Fruit fly (Drosophila melanogaster): ENCODE results near the gene CG9004.

CG9004 gene

dm6 chr3L:2377114-2377783, 3.7 kb downstream of the CG9004 start, which contains the start of the genes CG15877 and Svil:
CG15877 (minus strand) TSS chr3L:2377556.
Svil (plus strand) TSS chr3L:2377655.
- peak; percentile 27 for TF ChIP-seq pad (GFP tag; optimal IDR thresholded peaks at IDR 0.05)
- no peak for TF ChIP-seq CG14711 (tag; optimal IDR thresholded peaks at IDR 0.05)
- peak; percentile 42 for TF ChIP-seq bab1 (GFP tag; optimal IDR thresholded peaks at IDR 0.05)
- no peak for TF ChIP-seq CG12768 (GFP tag; optimal IDR thresholded peaks at IDR 0.05)
- TF ChIP-seq ovo (GFP tag; optimal IDR thresholded peaks at IDR 0.05) = no peak
- peak; percentile 6 for TF ChIP-seq CG1620 (GFP tag; optimal IDR thresholded peaks at IDR 0.05)
- no peak for TF ChIP-seq cic (GFP tag; optimal IDR thresholded peaks at IDR 0.05)
- TF ChIP-seq CG7101 (tag; optimal IDR thresholded peaks at IDR 0.05) = peak; percentile 4
- peak; percentile 92 for TF ChIP-seq kay (GFP tag; ENCODE audit: borderline replicate concordance)
- no peak for TF ChIP-seq cnc (optimal IDR thresholded peaks at IDR 0.05)
- peak; percentile 48 for TF ChIP-seq Mnt (GFP tag; optimal IDR thresholded peaks at IDR 0.05)

DNA sequence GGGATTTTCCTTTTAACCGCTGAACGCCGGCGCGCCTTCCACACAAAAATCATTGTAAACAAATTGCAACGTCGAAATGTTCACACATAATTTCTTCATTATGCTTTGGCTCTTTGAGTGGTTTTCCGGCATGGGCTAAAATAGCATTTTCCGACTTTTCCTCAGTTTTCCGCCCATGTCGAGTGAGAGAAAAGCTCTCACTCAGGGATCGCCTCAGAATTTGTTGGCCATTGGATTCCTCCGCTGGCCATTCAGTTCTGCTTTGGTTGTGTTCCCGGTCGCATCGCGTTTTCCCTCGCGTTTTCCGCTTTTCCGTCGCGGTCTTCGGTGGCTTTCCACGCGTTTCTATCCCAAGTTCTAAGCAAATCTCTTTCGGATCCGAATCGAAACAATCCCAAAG, 5.0 kb downstream of the CG9004 start:
- TF ChIP-seq CG11617 (GFP tag; optimal IDR thresholded peaks at IDR 0.05) (no peak), kay (GFP tag; ENCODE audit: borderline replicate concordance) (no peak), cnc (optimal IDR thresholded peaks at IDR 0.05) (no peak), CG1620 (GFP tag; optimal IDR thresholded peaks at IDR 0.05) (no peak), Hr96 (GFP tag; optimal IDR thresholded peaks at IDR 0.05) (no peak), ovo (GFP tag; optimal IDR thresholded peaks at IDR 0.05) (no peak), toe (GFP tag; optimal IDR thresholded peaks at IDR 0.05) (no peak), Clk (GFP tag; optimal IDR thresholded peaks at IDR 0.05) (no peak), Crg-1 (GFP tag; optimal IDR thresholded peaks at IDR 0.05) (no peak), CG14711 (tag; optimal IDR thresholded peaks at IDR 0.05) (no peak), pad (GFP tag; optimal IDR thresholded peaks at IDR 0.05) (no peak), Mnt (GFP tag; optimal IDR thresholded peaks at IDR 0.05) (no peak)

dm6 chr3L:2379472-2379871, 5.9 kb downstream of the CG9004 start:
- TF ChIP-seq Clk (GFP tag; optimal IDR thresholded peaks at IDR 0.05) = no peak
- no peak for TF ChIP-seq ovo (GFP tag; optimal IDR thresholded peaks at IDR 0.05)
- no peak for TF ChIP-seq Mnt (GFP tag; optimal IDR thresholded peaks at IDR 0.05)
- no peak for TF ChIP-seq CG7101 (tag; optimal IDR thresholded peaks at IDR 0.05)
- no peak for TF ChIP-seq CG5204 (GFP tag; optimal IDR thresholded peaks at IDR 0.05)
- no peak for TF ChIP-seq CG14711 (tag; optimal IDR thresholded peaks at IDR 0.05)
- TF ChIP-seq kay (GFP tag; ENCODE audit: borderline replicate concordance) = no peak
- no peak for TF ChIP-seq toe (GFP tag; optimal IDR thresholded peaks at IDR 0.05)
- TF ChIP-seq CG1620 (GFP tag; optimal IDR thresholded peaks at IDR 0.05) = no peak
- TF ChIP-seq tj (GFP tag; optimal IDR thresholded peaks at IDR 0.05) = no peak
- no peak for TF ChIP-seq CG7045 (GFP tag; optimal IDR thresholded peaks at IDR 0.05)
- TF ChIP-seq CG12768 (GFP tag; optimal IDR thresholded peaks at IDR 0.05) = no peak
- TF ChIP-seq CG33017 (tag; optimal IDR thresholded peaks at IDR 0.05) = no peak

DNA sequence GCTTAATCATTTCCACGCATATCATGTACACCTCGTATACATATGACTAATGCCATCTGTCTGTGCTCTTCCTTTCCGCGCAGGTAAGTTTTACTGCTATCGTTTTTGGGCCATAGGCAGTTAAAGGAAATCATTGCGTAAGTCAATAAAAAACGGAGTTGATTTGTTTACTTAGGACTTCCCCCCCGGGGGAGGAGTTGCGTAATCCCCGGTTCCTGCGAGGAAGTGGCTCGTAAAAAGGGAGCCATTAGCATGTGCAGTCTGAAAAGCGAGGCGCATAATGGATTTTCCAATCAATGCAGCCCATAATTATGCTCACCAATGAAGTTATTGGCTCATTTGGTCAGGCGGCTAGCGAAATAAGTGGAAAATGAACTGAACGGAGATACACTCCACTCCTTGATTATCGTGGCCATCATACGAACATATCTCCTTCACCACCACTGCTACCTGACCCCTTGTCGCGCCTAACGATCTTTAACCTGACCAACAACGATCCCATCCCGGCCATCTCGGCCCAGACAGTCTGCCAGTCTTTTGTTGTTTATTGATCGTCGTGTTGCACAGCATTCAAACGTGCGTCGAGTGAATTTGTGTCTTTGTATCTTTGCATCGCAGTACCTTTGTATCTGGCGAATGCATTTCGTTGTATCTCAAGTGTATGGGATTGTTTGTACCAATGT, 11.9 kb downstream of the CG9004 start:
- no peak for TF ChIP-seq CG7101 (tag; optimal IDR thresholded peaks at IDR 0.05)
- TF ChIP-seq Mnt (GFP tag; optimal IDR thresholded peaks at IDR 0.05) = no peak
- no peak for TF ChIP-seq bab1 (GFP tag; optimal IDR thresholded peaks at IDR 0.05)
- TF ChIP-seq kay (GFP tag; ENCODE audit: borderline replicate concordance) = no peak

dm6 chr3L:2386433-2386832, 12.9 kb downstream of the CG9004 start:
- no peak for TF ChIP-seq toe (GFP tag; optimal IDR thresholded peaks at IDR 0.05)
- no peak for TF ChIP-seq CG33017 (tag; optimal IDR thresholded peaks at IDR 0.05)
- no peak for TF ChIP-seq Mnt (GFP tag; optimal IDR thresholded peaks at IDR 0.05)
- no peak for TF ChIP-seq tj (GFP tag; optimal IDR thresholded peaks at IDR 0.05)

DNA sequence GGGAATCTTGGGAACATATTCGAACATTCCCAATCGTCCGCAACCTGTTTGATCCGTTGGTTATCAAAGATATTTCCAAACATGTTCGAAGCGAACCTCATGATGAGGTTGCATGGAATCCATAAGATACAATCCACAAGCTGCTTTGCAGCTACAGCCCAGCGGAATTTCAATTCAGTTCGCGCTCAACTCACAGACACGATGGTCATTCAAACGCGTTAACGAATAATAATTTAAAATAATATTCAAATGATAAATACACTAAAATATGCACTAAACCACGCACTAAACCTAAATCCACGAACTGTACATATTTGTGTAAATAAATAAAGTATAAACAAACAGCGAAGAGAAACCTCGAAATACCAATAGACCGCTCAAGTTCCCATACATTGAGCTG, 14.3 kb downstream of the CG9004 start:
- TF ChIP-seq kay (GFP tag; ENCODE audit: borderline replicate concordance) = peak; percentile 57
- no peak for TF ChIP-seq CG1620 (GFP tag; optimal IDR thresholded peaks at IDR 0.05)
- peak; percentile 3 for TF ChIP-seq CG5204 (GFP tag; optimal IDR thresholded peaks at IDR 0.05)
- peak; percentile 25 for TF ChIP-seq bab1 (GFP tag; optimal IDR thresholded peaks at IDR 0.05)

dm6 chr3L:2388683-2389315, 15.3 kb downstream of the CG9004 start, which contains the start of gene Mzt1:
Mzt1 (plus strand) TSS chr3L:2389265.
- TF ChIP-seq CG33017 (tag; optimal IDR thresholded peaks at IDR 0.05) = no peak
- TF ChIP-seq pad (GFP tag; optimal IDR thresholded peaks at IDR 0.05) = no peak
- no peak for TF ChIP-seq CG7045 (GFP tag; optimal IDR thresholded peaks at IDR 0.05)
- TF ChIP-seq CG1620 (GFP tag; optimal IDR thresholded peaks at IDR 0.05) = no peak
- TF ChIP-seq Hr96 (GFP tag; optimal IDR thresholded peaks at IDR 0.05) = no peak
- TF ChIP-seq tj (GFP tag; optimal IDR thresholded peaks at IDR 0.05) = no peak
- no peak for TF ChIP-seq bab1 (GFP tag; optimal IDR thresholded peaks at IDR 0.05)
- TF ChIP-seq Crg-1 (GFP tag; optimal IDR thresholded peaks at IDR 0.05) = no peak
- no peak for TF ChIP-seq cic (GFP tag; optimal IDR thresholded peaks at IDR 0.05)
- no peak for TF ChIP-seq CG5204 (GFP tag; optimal IDR thresholded peaks at IDR 0.05)
